Worm (Caenorhabditis elegans) whole organism, early embryonic: ENCODE measurements around the gene Y11D7A.3.

Source experiments
- B0310.2 ChIP-seq: sonication (generic microtip); optimal IDR thresholded peaks from 2 replicates; lab custom pipeline; 2016; ENCODE audit warnings: mild to moderate bottlenecking, missing genetic modification characterization, missing compliant biosample characterization
- F13C5.2 ChIP-seq: sonication (generic microtip); optimal IDR thresholded peaks from 2 replicates; lab custom pipeline; 2017; ENCODE audit warnings: mild to moderate bottlenecking, missing genetic modification characterization, inconsistent platforms, missing compliant biosample characterization
- aly-1 ChIP-seq: sonication (generic microtip); optimal IDR thresholded peaks from 2 replicates; lab custom pipeline; 2016; ENCODE audit warnings: missing genetic modification characterization, missing compliant biosample characterization
- ama-1 ChIP-seq: fragments of 150-350 bp; optimal IDR thresholded peaks from 2 replicates; lab custom pipeline; 2014
- ceh-13 ChIP-seq: fragments of 200-800 bp; sonication (Bioruptor generic); optimal IDR thresholded peaks from 2 replicates; lab custom pipeline; 2018; ENCODE audit warnings: mild to moderate bottlenecking, missing genetic modification characterization, missing compliant biosample characterization
- ceh-36 ChIP-seq: sonication (generic microtip); optimal IDR thresholded peaks from 2 replicates; lab custom pipeline; 2016; ENCODE audit warnings: missing genetic modification characterization, inconsistent platforms, missing compliant biosample characterization
- ets-7 ChIP-seq: sonication (generic microtip); optimal IDR thresholded peaks from 2 replicates; lab custom pipeline; 2016; ENCODE audit warnings: missing genotype, missing genetic modification characterization, missing compliant biosample characterization
- flt-1 ChIP-seq: fragments of 200-800 bp; sonication (Bioruptor generic); IDR thresholded peaks from 2 replicates; pipeline ENCODE4 v1.3.6; 2022; ENCODE audit warnings: missing genetic modification characterization, missing compliant biosample characterization
- hmbx-1 ChIP-seq: sonication (generic microtip); optimal IDR thresholded peaks from 2 replicates; lab custom pipeline; 2016; ENCODE audit warnings: mild to moderate bottlenecking, missing genetic modification characterization, missing compliant biosample characterization
- hmg-4 ChIP-seq: fragments of 200-800 bp; sonication (Bioruptor generic); optimal IDR thresholded peaks from 2 replicates; lab custom pipeline; 2018; ENCODE audit warnings: mild to moderate bottlenecking, missing genetic modification characterization, missing compliant biosample characterization
- hnd-1 ChIP-seq: sonication (generic microtip); optimal IDR thresholded peaks from 2 replicates; lab custom pipeline; 2016; ENCODE audit warnings: missing genetic modification characterization, missing compliant biosample characterization
- pes-1 ChIP-seq: fragments of 200-800 bp; sonication (Bioruptor generic); IDR thresholded peaks from 2 replicates; pipeline ENCODE4 v1.3.6; 2022; ENCODE audit warnings: missing genetic modification reagents, missing genetic modification characterization, missing compliant biosample characterization
- scrt-1 ChIP-seq: fragments of 200-800 bp; sonication (Bioruptor generic); IDR thresholded peaks from 2 replicates; pipeline ENCODE4 v1.3.6; 2022; ENCODE audit warnings: missing genetic modification characterization, missing compliant biosample characterization
- sea-1 ChIP-seq: fragments of 200-800 bp; sonication (Bioruptor generic); conservative IDR thresholded peaks from 2 replicates; pipeline ENCODE4 v1.3.6; 2022; ENCODE audit warnings: missing genetic modification characterization, missing compliant biosample characterization
- tbx-11 ChIP-seq: fragments of 200-800 bp; sonication (Bioruptor generic); IDR thresholded peaks from 2 replicates; pipeline ENCODE4 v1.3.6; 2022; ENCODE audit warnings: missing genetic modification characterization, missing compliant biosample characterization
- tbx-37 ChIP-seq: fragments of 200-800 bp; sonication (Bioruptor generic); conservative IDR thresholded peaks from 2 replicates; pipeline ENCODE4 v1.3.6; 2022; ENCODE audit warnings: missing genetic modification reagents, missing genetic modification characterization, missing compliant biosample characterization
- tra-4 ChIP-seq: sonication (generic microtip); optimal IDR thresholded peaks from 2 replicates; lab custom pipeline; 2017; ENCODE audit warnings: missing genetic modification characterization, missing compliant biosample characterization

Y11D7A.3 gene

DNA sequence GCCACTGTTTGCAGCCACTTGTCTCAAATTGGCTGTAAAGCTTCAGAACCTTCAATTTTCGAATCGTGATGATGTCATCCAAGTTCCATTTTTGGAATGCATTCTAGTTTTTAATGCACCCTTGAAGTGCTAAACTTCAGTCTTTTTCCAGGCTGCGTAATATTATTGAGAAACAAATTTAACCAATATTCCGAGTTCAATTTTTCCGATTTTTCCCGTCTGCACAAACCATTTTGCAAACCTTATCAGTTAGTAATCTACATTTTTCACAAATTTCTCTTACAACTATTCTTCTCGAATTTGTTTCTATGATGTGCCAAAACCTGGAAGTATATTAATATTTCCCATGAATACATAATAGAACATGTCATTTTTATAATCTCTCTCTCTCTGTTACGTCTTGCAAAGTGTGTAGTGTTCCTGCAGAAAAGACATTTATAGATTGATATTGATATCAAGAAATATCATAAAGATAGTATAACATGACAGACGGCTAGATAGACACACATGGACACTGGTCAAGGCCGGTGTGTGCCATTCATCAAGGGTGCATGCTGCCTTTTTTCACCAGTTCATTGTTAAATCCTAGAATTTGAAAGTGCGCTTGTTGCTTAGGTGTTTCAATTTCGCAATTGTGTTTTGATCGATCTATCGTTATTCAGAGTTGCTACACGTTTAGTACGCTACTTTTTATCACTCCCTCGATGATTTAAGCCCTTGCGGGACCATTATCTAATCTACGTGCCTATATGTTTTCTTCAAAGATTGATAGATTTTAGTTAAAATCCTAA, 33.5 kb upstream of the Y11D7A.3 start:
- no peak for TF ChIP-seq hmg-4 (GFP tag; lab: Kevin White, UChicago)
- TF ChIP-seq tbx-37 = no peak
- TF ChIP-seq hmbx-1 = no peak
- TF ChIP-seq scrt-1 (GFP tag; lab: Robert Waterston, UW) = no peak
- TF ChIP-seq pes-1 (GFP tag; lab: Robert Waterston, UW) = no peak
- TF ChIP-seq aly-1 (tag; lab: Kevin White, UChicago) = no peak
- TF ChIP-seq F13C5.2 (tag; lab: Kevin White, UChicago) = no peak
- TF ChIP-seq sea-1 (GFP tag; lab: Robert Waterston, UW) = no peak
- TF ChIP-seq tbx-11 = no peak
- TF ChIP-seq ets-7 (tag; lab: Kevin White, UChicago) = no peak
- no peak for TF ChIP-seq ama-1 (lab: Kevin White, UChicago)
- no peak for TF ChIP-seq ceh-36 (tag; lab: Kevin White, UChicago)
- no peak for TF ChIP-seq flt-1 (GFP tag; lab: Robert Waterston, UW)
- TF ChIP-seq hnd-1 (tag; lab: Kevin White, UChicago) = no peak
- TF ChIP-seq ceh-13 (GFP tag; lab: Kevin White, UChicago) = no peak
- TF ChIP-seq tra-4 (tag; lab: Kevin White, UChicago) = no peak
- TF ChIP-seq B0310.2 (tag; lab: Kevin White, UChicago) = no peak

ce11 chrIV:9199939-9200202, 33.0 kb upstream of the Y11D7A.3 start, which contains the start of gene wnk-1:
wnk-1 (plus strand) TSS chrIV:9200103.
- TF ChIP-seq ets-7 (tag; lab: Kevin White, UChicago) = no peak
- no peak for TF ChIP-seq tbx-11
- TF ChIP-seq flt-1 (GFP tag; lab: Robert Waterston, UW) = no peak
- TF ChIP-seq hmg-4 (GFP tag; lab: Kevin White, UChicago) = no peak
- no peak for TF ChIP-seq sea-1 (GFP tag; lab: Robert Waterston, UW)
- TF ChIP-seq ceh-36 (tag; lab: Kevin White, UChicago) = no peak
- TF ChIP-seq tra-4 (tag; lab: Kevin White, UChicago) = no peak
- no peak for TF ChIP-seq aly-1 (tag; lab: Kevin White, UChicago)
- no peak for TF ChIP-seq B0310.2 (tag; lab: Kevin White, UChicago)
- TF ChIP-seq pes-1 (GFP tag; lab: Robert Waterston, UW) = no peak
- no peak for TF ChIP-seq scrt-1 (GFP tag; lab: Robert Waterston, UW)
- no peak for TF ChIP-seq hnd-1 (tag; lab: Kevin White, UChicago)
- no peak for TF ChIP-seq ceh-13 (GFP tag; lab: Kevin White, UChicago)
- no peak for TF ChIP-seq ama-1 (lab: Kevin White, UChicago)

DNA sequence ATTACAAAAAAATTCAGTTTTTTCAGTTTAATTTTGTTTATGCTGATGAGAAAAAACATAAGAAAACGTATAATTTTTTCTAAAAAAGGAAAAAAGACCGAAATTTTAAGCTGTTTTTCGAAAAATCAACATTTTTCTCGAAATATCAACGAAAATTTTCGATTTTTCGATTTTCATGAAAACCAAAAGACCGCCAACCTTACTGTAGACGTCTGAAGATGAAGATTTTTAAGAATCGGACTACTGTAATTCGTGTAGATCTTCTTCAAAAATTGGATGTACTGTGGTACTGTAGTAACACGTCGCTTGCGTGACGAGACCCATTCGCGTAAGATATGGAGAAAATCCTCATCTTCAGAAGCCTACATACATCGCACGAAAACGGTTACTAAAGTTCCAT, 22.1 kb upstream of the Y11D7A.3 start:
- TF ChIP-seq tbx-11 = no peak
- TF ChIP-seq sea-1 (GFP tag; lab: Robert Waterston, UW) = no peak
- no peak for TF ChIP-seq hmbx-1
- TF ChIP-seq hmg-4 (GFP tag; lab: Kevin White, UChicago) = no peak
- TF ChIP-seq tra-4 (tag; lab: Kevin White, UChicago) = no peak
- TF ChIP-seq B0310.2 (tag; lab: Kevin White, UChicago) = no peak
- TF ChIP-seq aly-1 (tag; lab: Kevin White, UChicago) = no peak
- no peak for TF ChIP-seq ets-7 (tag; lab: Kevin White, UChicago)
- TF ChIP-seq ama-1 (lab: Kevin White, UChicago) = no peak
- no peak for TF ChIP-seq F13C5.2 (tag; lab: Kevin White, UChicago)

ce11 chrIV:9212121-9212520, 20.8 kb upstream of the Y11D7A.3 start, which contains the start of gene C46C2.6:
C46C2.6 (plus strand) TSS chrIV:9212421.
- TF ChIP-seq tbx-37 (no peak), flt-1 (GFP tag; lab: Robert Waterston, UW) (no peak), sea-1 (GFP tag; lab: Robert Waterston, UW) (no peak), ceh-36 (tag; lab: Kevin White, UChicago) (no peak), B0310.2 (tag; lab: Kevin White, UChicago) (no peak), hnd-1 (tag; lab: Kevin White, UChicago) (no peak), tbx-11 (no peak), aly-1 (tag; lab: Kevin White, UChicago) (no peak), hmg-4 (GFP tag; lab: Kevin White, UChicago) (no peak), ets-7 (tag; lab: Kevin White, UChicago) (no peak), hmbx-1 (no peak), scrt-1 (GFP tag; lab: Robert Waterston, UW) (no peak), tra-4 (tag; lab: Kevin White, UChicago) (no peak), ceh-13 (GFP tag; lab: Kevin White, UChicago) (no peak), F13C5.2 (tag; lab: Kevin White, UChicago) (no peak), ama-1 (lab: Kevin White, UChicago) (no peak)

DNA sequence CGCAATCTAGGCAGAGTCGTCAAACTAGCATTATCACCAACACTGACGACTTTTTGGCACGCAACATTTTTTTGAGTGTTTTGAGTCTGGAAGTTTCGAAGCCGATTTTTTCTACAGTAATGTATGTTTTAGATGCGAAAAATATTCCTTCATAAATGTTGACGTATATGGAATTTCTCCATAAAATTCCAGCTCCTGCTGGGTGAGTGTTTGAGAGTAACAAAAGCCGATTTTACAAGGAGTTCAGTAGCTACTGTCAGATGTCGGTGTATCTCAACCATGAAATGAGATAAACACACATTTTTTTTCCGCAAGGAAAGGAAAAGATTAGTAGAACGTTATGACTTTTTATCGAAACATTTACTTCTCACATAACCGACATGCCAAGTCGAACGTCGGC, 18.1 kb upstream of the Y11D7A.3 start:
- no peak for TF ChIP-seq B0310.2 (tag; lab: Kevin White, UChicago)
- no peak for TF ChIP-seq tra-4 (tag; lab: Kevin White, UChicago)
- TF ChIP-seq tbx-37 = no peak
- TF ChIP-seq ceh-13 (GFP tag; lab: Kevin White, UChicago) = no peak
- TF ChIP-seq scrt-1 (GFP tag; lab: Robert Waterston, UW) = no peak
- TF ChIP-seq F13C5.2 (tag; lab: Kevin White, UChicago) = no peak
- TF ChIP-seq flt-1 (GFP tag; lab: Robert Waterston, UW) = no peak
- no peak for TF ChIP-seq ama-1 (lab: Kevin White, UChicago)
- no peak for TF ChIP-seq tbx-11
- TF ChIP-seq ets-7 (tag; lab: Kevin White, UChicago) = no peak

ce11 chrIV:9215824-9216223, 17.1 kb upstream of the Y11D7A.3 start:
- TF ChIP-seq B0310.2 (tag; lab: Kevin White, UChicago) = no peak
- TF ChIP-seq sea-1 (GFP tag; lab: Robert Waterston, UW) = no peak
- no peak for TF ChIP-seq ama-1 (lab: Kevin White, UChicago)
- no peak for TF ChIP-seq tra-4 (tag; lab: Kevin White, UChicago)
- TF ChIP-seq hmbx-1 = no peak
- TF ChIP-seq hmg-4 (GFP tag; lab: Kevin White, UChicago) = no peak
- TF ChIP-seq scrt-1 (GFP tag; lab: Robert Waterston, UW) = no peak
- TF ChIP-seq hnd-1 (tag; lab: Kevin White, UChicago) = no peak
- TF ChIP-seq F13C5.2 (tag; lab: Kevin White, UChicago) = no peak
- no peak for TF ChIP-seq ceh-13 (GFP tag; lab: Kevin White, UChicago)
- TF ChIP-seq ets-7 (tag; lab: Kevin White, UChicago) = no peak
- TF ChIP-seq aly-1 (tag; lab: Kevin White, UChicago) = no peak
- no peak for TF ChIP-seq tbx-11
- no peak for TF ChIP-seq pes-1 (GFP tag; lab: Robert Waterston, UW)
- no peak for TF ChIP-seq ceh-36 (tag; lab: Kevin White, UChicago)
- TF ChIP-seq tbx-37 = no peak
- TF ChIP-seq flt-1 (GFP tag; lab: Robert Waterston, UW) = no peak
